Worm (Caenorhabditis elegans): ENCODE measurements around the gene C03B8.3.

DNA sequence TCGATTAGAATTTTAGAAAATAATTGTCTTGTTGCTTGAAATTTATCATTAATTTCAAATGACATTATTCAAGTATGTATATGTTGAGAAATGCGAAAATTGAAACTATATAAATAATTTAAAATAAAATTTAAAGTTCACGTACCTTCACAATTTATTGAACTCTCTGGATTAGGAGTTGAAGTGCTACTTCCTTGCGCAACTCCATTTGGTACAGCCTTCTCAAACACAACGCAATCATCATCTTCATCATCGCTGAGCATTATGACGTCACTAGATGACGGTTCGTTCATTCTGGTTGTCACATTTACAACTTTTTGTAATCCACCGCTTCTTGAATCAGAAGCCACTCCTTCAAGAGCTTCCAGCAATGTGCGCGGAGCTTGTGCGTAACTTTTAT is 8.6 kb upstream of the C03B8.3 start:
- TF ChIP-seq nhr-76 (tag; optimal IDR thresholded peaks at IDR 0.05): no peak
- no peak for TF ChIP-seq ztf-4 (tag; optimal IDR thresholded peaks at IDR 0.05)
- no peak for TF ChIP-seq ceh-16 (tag; optimal IDR thresholded peaks at IDR 0.05)
- TF ChIP-seq nhr-237 (tag; optimal IDR thresholded peaks at IDR 0.05): no peak
- no peak for TF ChIP-seq egl-27 (tag; optimal IDR thresholded peaks at IDR 0.05)
- TF ChIP-seq hmg-11 (tag; optimal IDR thresholded peaks at IDR 0.05): no peak
- TF ChIP-seq tbx-2 (tag; optimal IDR thresholded peaks at IDR 0.05): no peak
- TF ChIP-seq ama-1 (optimal IDR thresholded peaks at IDR 0.05): no peak
- TF ChIP-seq fos-1 (tag; optimal IDR thresholded peaks at IDR 0.05): no peak
- no peak for TF ChIP-seq lsy-12 (tag; optimal IDR thresholded peaks at IDR 0.05)
- TF ChIP-seq nhr-25 (tag; optimal IDR thresholded peaks at IDR 0.05): no peak
- TF ChIP-seq ceh-9 (tag; optimal IDR thresholded peaks at IDR 0.05): no peak
- TF ChIP-seq aly-2 (tag; optimal IDR thresholded peaks at IDR 0.05): no peak

Measured in whole organism, L3 larva.